Worm (Caenorhabditis elegans): ENCODE results near the gene lec-9.

Gene lec-9

ce11 chrX:17630888-17631287, 30.6 kb downstream of the lec-9 start:
- peak; percentile 77 for TF ChIP-seq nfyb-1 (GFP tag; IDR thresholded peaks at IDR 0.05)
- TF ChIP-seq Y79H2A.3 (GFP tag; conservative IDR thresholded peaks at IDR 0.05): no peak
- no peak for TF ChIP-seq mel-28 (tag; optimal IDR thresholded peaks at IDR 0.05; ENCODE audit: borderline replicate concordance)
- TF ChIP-seq Y67H2A.10 (GFP tag; conservative IDR thresholded peaks at IDR 0.05): no peak
- no peak for TF ChIP-seq tlf-1 (GFP tag; optimal IDR thresholded peaks at IDR 0.05)
- no peak for TF ChIP-seq nfya-1 (tag; optimal IDR thresholded peaks at IDR 0.05; ENCODE audit: borderline replicate concordance, insufficient read depth)
- TF ChIP-seq efl-1 (GFP tag; optimal IDR thresholded peaks at IDR 0.05): no peak
- no peak for TF ChIP-seq hlh-12 (tag; optimal IDR thresholded peaks at IDR 0.05)
- TF ChIP-seq nhr-27 (tag; optimal IDR thresholded peaks at IDR 0.05): no peak
- TF ChIP-seq bed-2 (GFP tag; IDR thresholded peaks at IDR 0.05): no peak
- peak; percentile 72 for TF ChIP-seq chd-7 (tag; optimal IDR thresholded peaks at IDR 0.05)
- TF ChIP-seq F23B12.7 (tag; optimal IDR thresholded peaks at IDR 0.05; ENCODE audit: insufficient read depth): no peak
- no peak for TF ChIP-seq rpc-1 (optimal IDR thresholded peaks at IDR 0.05)
- no peak for TF ChIP-seq rpc-1 (tag; optimal IDR thresholded peaks at IDR 0.05)
- no peak for TF ChIP-seq hmg-1.2 (GFP tag; IDR thresholded peaks at IDR 0.05)
- TF ChIP-seq dpff-1 (tag; optimal IDR thresholded peaks at IDR 0.05): no peak
- TF ChIP-seq egrh-3 (GFP tag; IDR thresholded peaks at IDR 0.05): 0 out of 2 replicates have a peak, but pooled peaks have one; percentile 14
- no peak for TF ChIP-seq F39B2.1 (GFP tag; IDR thresholded peaks at IDR 0.05)
- no peak for TF ChIP-seq dpl-1 (GFP tag; optimal IDR thresholded peaks at IDR 0.05)
- TF ChIP-seq sdz-38 (tag; optimal IDR thresholded peaks at IDR 0.05): no peak
- TF ChIP-seq nhr-80 (tag; optimal IDR thresholded peaks at IDR 0.05): peak; percentile 73
- no peak for TF ChIP-seq rec-8 (tag; optimal IDR thresholded peaks at IDR 0.05)
- no peak for TF ChIP-seq F49E8.2 (tag; optimal IDR thresholded peaks at IDR 0.05; ENCODE audit: insufficient read depth)
- peak; percentile 35 for TF ChIP-seq attf-5 (GFP tag; optimal IDR thresholded peaks at IDR 0.05)
- peak; percentile 72 for TF ChIP-seq lin-40 (tag; optimal IDR thresholded peaks at IDR 0.05)
- TF ChIP-seq T07F8.4 (tag; optimal IDR thresholded peaks at IDR 0.05): no peak
- no peak for TF ChIP-seq F33H1.4 (GFP tag; IDR thresholded peaks at IDR 0.05)
- no peak for TF ChIP-seq ztf-18 (tag; optimal IDR thresholded peaks at IDR 0.05)
- TF ChIP-seq Y53F4B.3 (GFP tag; IDR thresholded peaks at IDR 0.05): no peak
- no peak for TF ChIP-seq him-1 (tag; optimal IDR thresholded peaks at IDR 0.05)
- TF ChIP-seq rcor-1 (GFP tag; IDR thresholded peaks at IDR 0.05): no peak
- TF ChIP-seq tbx-9 (tag; optimal IDR thresholded peaks at IDR 0.05; ENCODE audit: borderline replicate concordance): no peak
- TF ChIP-seq nhr-120 (GFP tag; IDR thresholded peaks at IDR 0.05): no peak
- no peak for TF ChIP-seq lin-54 (GFP tag; optimal IDR thresholded peaks at IDR 0.05)
- no peak for TF ChIP-seq hmg-20 (GFP tag; IDR thresholded peaks at IDR 0.05)
- 0 out of 2 replicates have a peak, but pooled peaks have one; percentile 30 for TF ChIP-seq K11D2.4 (GFP tag; IDR thresholded peaks at IDR 0.05)
- TF ChIP-seq fkh-3 (tag; optimal IDR thresholded peaks at IDR 0.05): no peak
- no peak for TF ChIP-seq pha-4 (tag; optimal IDR thresholded peaks at IDR 0.05)
- TF ChIP-seq K12H6.12 (tag; optimal IDR thresholded peaks at IDR 0.05): peak; percentile 36
- no peak for TF ChIP-seq snpc-1.1 (tag; optimal IDR thresholded peaks at IDR 0.05; ENCODE audit: insufficient read depth)
- TF ChIP-seq ekl-4 (GFP tag; IDR thresholded peaks at IDR 0.05): no peak
- TF ChIP-seq athp-1 (tag; optimal IDR thresholded peaks at IDR 0.05): no peak
- TF ChIP-seq snpc-1.3 (tag; optimal IDR thresholded peaks at IDR 0.05; ENCODE audit: insufficient read depth): no peak
- TF ChIP-seq lir-1 (GFP tag; conservative IDR thresholded peaks at IDR 0.05): no peak
- TF ChIP-seq mcd-1 (GFP tag; IDR thresholded peaks at IDR 0.05): peak; percentile 50
- 0 out of 2 replicates have a peak, but pooled peaks have one; percentile 44 for TF ChIP-seq C06A6.2 (GFP tag; conservative IDR thresholded peaks at IDR 0.05)
- TF ChIP-seq ztf-25 (GFP tag; IDR thresholded peaks at IDR 0.05): no peak
- TF ChIP-seq sea-2 (GFP tag; IDR thresholded peaks at IDR 0.05): no peak
- no peak for TF ChIP-seq F37B4.10 (GFP tag; IDR thresholded peaks at IDR 0.05)
